Worm (Caenorhabditis elegans): Measurements from ENCODE around the gene mog-1.

Gene mog-1

DNA sequence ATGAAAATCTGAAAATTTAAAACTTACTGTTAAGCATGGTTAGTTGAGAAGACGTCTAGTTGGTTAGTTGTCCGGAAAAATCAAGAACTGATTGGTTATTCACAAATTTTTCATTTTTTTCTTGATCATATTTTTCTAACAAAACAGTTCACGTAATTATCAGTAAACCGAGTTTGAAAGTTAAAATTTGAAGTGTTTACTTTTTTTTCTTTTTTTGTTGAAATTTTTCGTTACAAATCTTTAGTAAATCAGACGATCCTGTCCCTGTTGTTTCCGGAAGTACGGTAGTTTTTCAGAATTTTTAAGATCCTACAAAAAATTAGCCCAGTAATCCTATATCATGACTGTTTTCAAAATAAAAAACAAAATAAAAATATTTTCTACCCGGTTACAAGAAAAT, 44.4 kb upstream of the mog-1 start, which contains the start of gene C05B5.2:
C05B5.2 (minus strand) TSS at position 101 of the 400 bp plus-strand sequence.
- TF ChIP-seq nhr-77 (tag; optimal IDR thresholded peaks at IDR 0.05) (no peak), ces-1 (GFP tag; optimal IDR thresholded peaks at IDR 0.05) (no peak), madf-9 (GFP tag; conservative IDR thresholded peaks at IDR 0.05) (no peak)

DNA sequence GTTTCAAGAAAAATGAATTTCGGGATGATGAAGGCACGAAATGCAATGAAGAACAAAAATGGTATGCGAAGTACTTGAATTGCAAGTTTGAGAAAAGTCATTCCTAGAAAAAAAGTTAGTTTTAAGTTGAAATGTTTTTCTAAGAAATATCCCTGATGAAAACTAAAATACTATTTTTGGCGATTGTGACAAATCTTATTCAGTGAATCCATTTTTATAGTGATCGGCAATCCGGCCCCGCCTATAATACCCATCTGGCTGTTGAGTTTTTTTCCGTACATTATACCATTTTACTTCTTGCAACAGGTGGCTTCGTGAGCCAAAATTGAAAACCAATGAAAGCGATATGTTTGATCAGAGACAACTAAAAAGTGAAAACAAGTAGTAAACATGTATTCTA, 43.2 kb upstream of the mog-1 start, which contains the start of gene C05B5.17:
C05B5.17 (minus strand) TSS at position 101 of the 400 bp plus-strand sequence.
- TF ChIP-seq php-3 (GFP tag; IDR thresholded peaks at IDR 0.05), result no peak

DNA sequence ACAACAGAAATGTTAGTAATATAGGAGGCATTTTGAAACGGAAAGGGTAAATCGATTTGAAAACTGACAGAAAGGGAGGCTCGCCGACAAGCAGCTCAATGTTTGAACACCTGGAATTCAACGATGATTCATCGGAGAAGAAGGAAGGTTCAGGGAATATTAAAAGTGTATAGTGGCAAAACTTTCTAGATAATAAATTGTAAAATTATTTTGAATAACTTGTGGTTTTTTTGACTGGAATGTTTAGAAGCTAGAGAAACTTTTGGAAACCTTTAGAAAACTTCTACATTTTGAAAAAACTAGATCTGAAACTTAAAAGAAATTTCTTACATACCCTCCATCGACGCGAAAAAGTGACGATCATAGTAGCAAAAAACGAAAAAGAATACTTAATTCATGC, 41.9 kb upstream of the mog-1 start, which contains the start of gene pqn-8:
pqn-8 (minus strand) TSS at position 101 of the 400 bp plus-strand sequence.
- TF ChIP-seq ctbp-1 (GFP tag; IDR thresholded peaks at IDR 0.05), result no peak
- TF ChIP-seq dve-1 (tag; optimal IDR thresholded peaks at IDR 0.05; ENCODE audit: insufficient read depth), result no peak
- TF ChIP-seq hif-1 (tag; optimal IDR thresholded peaks at IDR 0.05), result no peak
- no peak for TF ChIP-seq ceh-44 (GFP tag; IDR thresholded peaks at IDR 0.05)
- TF ChIP-seq zag-1 (tag; optimal IDR thresholded peaks at IDR 0.05), result no peak
- TF ChIP-seq nhr-11 (tag; optimal IDR thresholded peaks at IDR 0.05), result no peak
- TF ChIP-seq dmd-9 (GFP tag; IDR thresholded peaks at IDR 0.05), result no peak
- TF ChIP-seq ceh-62 (tag; optimal IDR thresholded peaks at IDR 0.05), result no peak
- TF ChIP-seq nhr-25 (tag; optimal IDR thresholded peaks at IDR 0.05; ENCODE audit: borderline replicate concordance, insufficient read depth), result no peak
- TF ChIP-seq ces-1 (GFP tag; optimal IDR thresholded peaks at IDR 0.05), result no peak
- TF ChIP-seq dmd-6 (GFP tag; IDR thresholded peaks at IDR 0.05), result no peak
- TF ChIP-seq daf-8 (GFP tag; IDR thresholded peaks at IDR 0.05), result no peak
- no peak for TF ChIP-seq hmg-1.1 (GFP tag; IDR thresholded peaks at IDR 0.05)

DNA sequence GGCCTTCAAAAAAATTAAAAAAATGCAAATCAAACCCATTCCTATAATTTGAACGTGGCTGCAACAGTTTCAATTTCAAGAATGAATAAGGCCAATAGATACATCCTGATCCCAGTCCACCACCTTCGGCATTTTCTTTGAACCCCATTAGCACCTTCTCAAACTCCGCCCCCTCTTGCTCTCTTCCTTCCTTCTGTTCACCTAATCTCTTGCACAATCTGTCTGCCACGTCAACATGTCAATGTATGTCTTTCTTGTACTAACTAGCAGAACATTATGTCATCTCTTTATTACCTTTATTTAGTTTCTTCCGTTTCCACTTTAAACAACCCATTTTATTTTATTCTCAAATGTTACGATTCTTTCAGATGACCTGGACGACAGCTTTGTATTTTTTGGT, 37.5 kb upstream of the mog-1 start, which contains the start of gene C05B5.4:
C05B5.4 (plus strand) TSS at position 351 of the 400 bp plus-strand sequence.
- no peak for TF ChIP-seq ceh-62 (tag; optimal IDR thresholded peaks at IDR 0.05)
- peak in 1 of 2 experiments; percentile 53 for TF ChIP-seq unc-62 (GFP tag; optimal IDR thresholded peaks at IDR 0.05 in 1 of 2)
- TF ChIP-seq unc-62 (tag; optimal IDR thresholded peaks at IDR 0.05), result no peak
- no peak for TF ChIP-seq lin-1 (GFP tag; IDR thresholded peaks at IDR 0.05)

DNA sequence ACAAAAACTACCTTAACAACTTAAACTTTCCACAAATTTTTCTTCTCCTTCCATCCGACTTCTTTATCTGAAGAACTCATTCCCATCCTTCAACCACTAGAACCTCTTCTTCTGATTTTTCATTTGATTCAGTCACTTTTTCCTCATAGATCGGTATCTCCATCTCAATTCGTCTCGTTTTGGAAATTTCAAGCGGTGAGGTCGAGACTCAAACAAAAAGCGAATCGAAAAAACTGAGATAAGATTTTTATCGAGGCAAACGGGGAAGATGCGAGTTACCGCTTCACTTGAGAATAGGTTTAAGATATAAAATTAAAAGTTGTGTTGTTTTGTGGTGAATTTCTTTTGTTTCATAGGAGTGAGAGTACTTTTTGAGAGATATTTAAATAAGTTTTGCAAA, 35.3 kb upstream of the mog-1 start:
- TF ChIP-seq R02D3.7 (tag; optimal IDR thresholded peaks at IDR 0.05), result no peak
- no peak for TF ChIP-seq arid-1 (GFP tag; conservative IDR thresholded peaks at IDR 0.05)
- TF ChIP-seq ceh-28 (tag; optimal IDR thresholded peaks at IDR 0.05), result no peak
- no peak for TF ChIP-seq nhr-25 (tag; optimal IDR thresholded peaks at IDR 0.05; ENCODE audit: borderline replicate concordance, insufficient read depth)
- no peak for TF ChIP-seq nhr-76 (tag; optimal IDR thresholded peaks at IDR 0.05)

DNA sequence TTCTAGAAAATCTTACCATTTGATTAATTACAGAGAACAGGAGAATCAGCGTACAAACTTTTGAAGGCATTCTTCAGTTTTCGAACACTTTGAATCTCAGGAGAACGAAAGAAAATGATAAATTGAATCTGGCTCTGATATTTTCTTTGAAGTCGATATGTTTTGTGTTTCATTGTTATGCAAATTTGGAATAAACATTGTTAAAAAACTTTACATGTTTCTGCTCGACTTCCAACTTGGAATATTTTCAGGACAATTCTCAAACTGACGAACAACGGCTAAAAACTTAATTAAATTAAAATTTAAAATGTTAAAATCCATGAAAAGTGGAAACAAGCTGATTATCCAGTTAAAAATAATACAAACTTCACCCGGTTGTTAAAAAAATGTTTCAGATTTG, 32.3 kb upstream of the mog-1 start, which contains the start of gene C05B5.1:
C05B5.1 (minus strand) TSS at position 101 of the 400 bp plus-strand sequence.
- no peak for TF ChIP-seq ces-1 (GFP tag; optimal IDR thresholded peaks at IDR 0.05)
- TF ChIP-seq lim-7 (GFP tag; IDR thresholded peaks at IDR 0.05), result no peak
- no peak for TF ChIP-seq mes-2 (tag; optimal IDR thresholded peaks at IDR 0.05; ENCODE audit: poor library complexity, severe bottlenecking)
- TF ChIP-seq dve-1 (tag; optimal IDR thresholded peaks at IDR 0.05; ENCODE audit: insufficient read depth), result no peak
- no peak for TF ChIP-seq T20F7.1 (GFP tag; optimal IDR thresholded peaks at IDR 0.05)
- no peak for TF ChIP-seq aha-1 (tag)
- no peak for TF ChIP-seq zfp-2 (tag; optimal IDR thresholded peaks at IDR 0.05)
- no peak for TF ChIP-seq F49E8.2 (tag; optimal IDR thresholded peaks at IDR 0.05; ENCODE audit: borderline replicate concordance)
